Fruit fly (Drosophila melanogaster): ENCODE measurements around the gene Arl1.
A peak's percentile ranks its signal among the peaks of the same experiment; 100 is the strongest.

Gene Arl1

DNA sequence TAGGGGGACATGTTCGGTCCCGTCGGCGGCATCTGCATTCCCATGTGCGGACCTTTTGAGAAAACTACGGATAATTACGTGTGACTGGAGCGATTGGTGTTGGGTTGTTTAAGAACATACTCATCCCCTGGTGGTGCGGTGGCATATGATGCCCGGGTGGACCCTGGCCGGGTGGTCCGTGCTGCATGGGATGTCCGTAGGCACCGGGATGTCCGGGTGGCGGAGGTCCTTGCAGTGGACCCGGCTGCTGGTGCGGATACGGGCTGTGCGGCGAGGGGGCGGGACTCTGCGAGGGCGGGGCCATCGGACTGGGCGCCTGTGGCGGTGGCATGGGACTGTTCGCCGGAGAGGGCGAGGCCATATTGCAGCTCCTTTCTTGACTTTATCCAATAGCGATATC is 787 bp upstream of the Arl1 start (continued):
- TF ChIP-seq Med (GFP tag) (peak; percentile 20), CG42726 (GFP tag; IDR thresholded peaks at IDR 0.05; ENCODE audit: partially characterized antibody) (0 out of 2 replicates have a peak, but pooled peaks have one; percentile 51), CG12391 (tag; optimal IDR thresholded peaks at IDR 0.05) (no peak), az2 (GFP tag; optimal IDR thresholded peaks at IDR 0.05) (no peak), CG30403 (GFP tag; optimal IDR thresholded peaks at IDR 0.05) (no peak), CG10321 (GFP tag; IDR thresholded peaks at IDR 0.05) (no peak), nerfin-2 (GFP tag; IDR thresholded peaks at IDR 0.05; ENCODE audit: partially characterized antibody) (no peak)

DNA sequence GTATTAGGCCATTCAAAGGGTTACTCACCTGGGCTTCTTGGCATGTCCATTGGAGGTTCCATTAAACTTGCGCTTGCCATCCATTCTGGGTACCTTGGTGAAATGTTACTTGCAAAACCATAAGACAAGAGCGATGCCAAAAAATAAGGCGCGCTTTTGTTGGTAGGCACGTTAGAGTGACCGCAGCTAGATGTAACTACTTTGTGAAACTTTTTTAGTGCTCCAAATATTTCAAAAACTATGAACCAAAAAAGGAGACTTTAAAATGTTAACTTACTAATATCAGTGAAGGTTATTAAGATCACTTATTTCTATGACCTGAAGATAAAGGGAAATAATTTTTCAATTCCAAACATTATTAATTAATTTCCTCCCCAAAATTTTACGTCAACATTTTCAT is 4.7 kb downstream of the Arl1 start, which contains the start of gene PolD1:
Gene PolD1 (minus strand): TSS at position 181 of the 400 bp plus-strand sequence.
- TF ChIP-seq CG11696 (GFP tag; IDR thresholded peaks at IDR 0.05) (no peak), CG8290 (GFP tag; optimal IDR thresholded peaks at IDR 0.05) (no peak), CG8290 (tag; optimal IDR thresholded peaks at IDR 0.05) (no peak), CG2678 (tag; optimal IDR thresholded peaks at IDR 0.05) (no peak), Med (GFP tag) (peak; percentile 16), CG10565 (GFP tag; optimal IDR thresholded peaks at IDR 0.05) (no peak), gfzf (GFP tag; optimal IDR thresholded peaks at IDR 0.05) (peak; percentile 55), Dp (GFP tag; optimal IDR thresholded peaks at IDR 0.05) (peak; percentile 51), vfl (GFP tag; optimal IDR thresholded peaks at IDR 0.05) (no peak), Ets65A (GFP tag) (peak; percentile 43), CG4424 (GFP tag; optimal IDR thresholded peaks at IDR 0.05) (peak; percentile 1), CG3995 (GFP tag; optimal IDR thresholded peaks at IDR 0.05) (peak; percentile 74), Chrac-16 (GFP tag; optimal IDR thresholded peaks at IDR 0.05) (peak; percentile 5), CG11247 (GFP tag; IDR thresholded peaks at IDR 0.05) (no peak), MBD-R2 (GFP tag; IDR thresholded peaks at IDR 0.05) (peak; percentile 31), E2f2 (GFP tag; IDR thresholded peaks at IDR 0.05) (peak; percentile 50)

- TF ChIP-seq CG8944 (GFP tag; optimal IDR thresholded peaks at IDR 0.05) (no peak), CG13287 (GFP tag; IDR thresholded peaks at IDR 0.05; ENCODE audit: partially characterized antibody) (peak; percentile 40; the same call in 1 of the 2 replicates), CG8359 (GFP tag; optimal IDR thresholded peaks at IDR 0.05; ENCODE audit: borderline replicate concordance) (no peak), CG17328 (GFP tag; IDR thresholded peaks at IDR 0.05) (0 out of 2 replicates have a peak, but pooled peaks have one; percentile 8), chn (GFP tag; optimal IDR thresholded peaks at IDR 0.05) (peak; percentile 15), luna (GFP tag; optimal IDR thresholded peaks at IDR 0.05) (no peak), vvl (GFP tag; IDR thresholded peaks at IDR 0.05) (peak; percentile 39), Adf1 (GFP tag; IDR thresholded peaks at IDR 0.05) (peak; percentile 16; the same call in 1 of the 2 replicates), emc (GFP tag; optimal IDR thresholded peaks at IDR 0.05) (no peak), Trl (optimal IDR thresholded peaks at IDR 0.05) (peak in 1 of 2 experiments; percentile 51), Trl (GFP tag; optimal IDR thresholded peaks at IDR 0.05) (peak; percentile 29), Ssrp (tag; optimal IDR thresholded peaks at IDR 0.05) (peak; percentile 21), CG6272 (GFP tag; IDR thresholded peaks at IDR 0.05) (0 out of 2 replicates have a peak, but pooled peaks have one; percentile 4), seq (GFP tag; IDR thresholded peaks at IDR 0.05) (peak; percentile 77), ham (GFP tag; IDR thresholded peaks at IDR 0.05) (no peak), CG2712 (tag; optimal IDR thresholded peaks at IDR 0.05) (peak; percentile 22), HHEX (GFP tag; optimal IDR thresholded peaks at IDR 0.05) (no peak), ato (GFP tag; IDR thresholded peaks at IDR 0.05; ENCODE audit: partially characterized antibody) (0 out of 2 replicates have a peak, but pooled peaks have one; percentile 12), lilli (GFP tag; optimal IDR thresholded peaks at IDR 0.05) (peak; percentile 8), CG31224 (GFP tag; IDR thresholded peaks at IDR 0.05) (no peak), CG2875 (GFP tag; optimal IDR thresholded peaks at IDR 0.05) (no peak), CG7271 (tag; optimal IDR thresholded peaks at IDR 0.05) (no peak), Fer1 (GFP tag; optimal IDR thresholded peaks at IDR 0.05) (peak; percentile 46), mam (GFP tag; optimal IDR thresholded peaks at IDR 0.05) (no peak), CG4617 (GFP tag; optimal IDR thresholded peaks at IDR 0.05; ENCODE audit: borderline replicate concordance) (peak; percentile 89), CG2678 (tag; optimal IDR thresholded peaks at IDR 0.05) (no peak), CG12391 (tag; optimal IDR thresholded peaks at IDR 0.05) (peak; percentile 52), CG34422 (GFP tag; IDR thresholded peaks at IDR 0.05) (peak; percentile 78; the same call in 2 of the 3 replicates), CG17802 (tag; optimal IDR thresholded peaks at IDR 0.05) (no peak)
Measured at dm6 chr3L:15988039-15988546, 5.2 kb downstream of the Arl1 start, which contains the start of gene Hip14. Gene Hip14, plus strand, starts transcription at chr3L:15988236.
